Worm (Caenorhabditis elegans) whole organism, mixed stage, embryonic: ENCODE measurements around the gene B0454.6.
A peak's percentile ranks its signal among the peaks of the same experiment; 100 is the strongest.

Source experiments
- M03D4.4 ChIP-seq: sonication (generic microtip); optimal IDR thresholded peaks from 2 replicates; lab custom pipeline; 2017; ENCODE audit warnings: mild to moderate bottlenecking, missing genetic modification characterization, missing compliant biosample characterization
- bed-3 ChIP-seq: fragments of 200-800 bp; sonication (Bioruptor generic); optimal IDR thresholded peaks from 3 replicates; lab custom pipeline; 2018; ENCODE audit warnings: mild to moderate bottlenecking, missing genetic modification characterization, moderate library complexity, missing compliant biosample characterization
- blmp-1 ChIP-seq: fragments of 150-350 bp; optimal IDR thresholded peaks from 2 replicates; lab custom pipeline; 2014; ENCODE audit warnings: missing biosample characterization, missing genetic modification characterization
- ceh-39 ChIP-seq: fragments of 150-350 bp; optimal IDR thresholded peaks from 2 replicates; lab custom pipeline; 2014; ENCODE audit warnings: missing biosample characterization, missing genetic modification characterization
- ceh-43 ChIP-seq: fragments of 200-800 bp; sonication (Bioruptor generic); optimal IDR thresholded peaks from 2 replicates; lab custom pipeline; 2018; ENCODE audit warnings: mild to moderate bottlenecking, missing genetic modification characterization, moderate library complexity, missing compliant biosample characterization
- ceh-83 ChIP-seq: fragments of 200-800 bp; sonication (Bioruptor generic); optimal IDR thresholded peaks from 2 replicates; lab custom pipeline; 2018; ENCODE audit warnings: mild to moderate bottlenecking, missing genetic modification characterization, missing compliant biosample characterization
- ces-1 ChIP-seq: fragments of 150-350 bp; optimal IDR thresholded peaks from 2 replicates; lab custom pipeline; 2014; ENCODE audit warnings: missing biosample characterization, missing genetic modification reagents, missing genetic modification characterization
- cnd-1 ChIP-seq: fragments of 200-800 bp; sonication (Bioruptor generic); optimal IDR thresholded peaks from 2 replicates; lab custom pipeline; 2018; ENCODE audit warnings: mild to moderate bottlenecking, missing genetic modification characterization, missing compliant biosample characterization
- drap-1 ChIP-seq: fragments of 200-800 bp; sonication (Bioruptor generic); optimal IDR thresholded peaks from 3 replicates; lab custom pipeline; 2018; ENCODE audit warnings: mild to moderate bottlenecking, missing genetic modification characterization, missing compliant biosample characterization
- elt-1 ChIP-seq: sonication (generic microtip); optimal IDR thresholded peaks from 2 replicates; lab custom pipeline; 2017; ENCODE audit warnings: missing genetic modification characterization, mild to moderate bottlenecking, missing compliant biosample characterization, antibody characterized with exemption, moderate library complexity, borderline replicate concordance; ENCODE audit not compliant: insufficient read depth
- elt-3 ChIP-seq: fragments of 150-350 bp; optimal IDR thresholded peaks from 2 replicates; lab custom pipeline; 2014; ENCODE audit warnings: missing biosample characterization, missing genetic modification characterization
- flh-1 ChIP-seq: fragments of 200-800 bp; sonication (Bioruptor generic); optimal IDR thresholded peaks from 2 replicates; lab custom pipeline; 2018; ENCODE audit warnings: mild to moderate bottlenecking, missing genetic modification characterization, moderate library complexity, missing compliant biosample characterization
- ham-2 ChIP-seq: fragments of 200-800 bp; sonication (Bioruptor generic); optimal IDR thresholded peaks from 2 replicates; lab custom pipeline; 2018; ENCODE audit warnings: mild to moderate bottlenecking, missing genetic modification characterization, missing compliant biosample characterization
- hlh-1 ChIP-seq: fragments of 150-350 bp; optimal IDR thresholded peaks from 2 replicates; lab custom pipeline; 2014; ENCODE audit warnings: missing biosample characterization, missing genetic modification reagents, missing genetic modification characterization
- lin-13 ChIP-seq: fragments of 150-350 bp; optimal IDR thresholded peaks from 2 replicates; lab custom pipeline; 2014; ENCODE audit warnings: missing biosample characterization, missing genetic modification characterization
- lin-32 ChIP-seq: fragments of 200-800 bp; sonication (Bioruptor generic); optimal IDR thresholded peaks from 2 replicates; lab custom pipeline; 2018; ENCODE audit warnings: mild to moderate bottlenecking, missing genetic modification characterization, missing compliant biosample characterization
- lsy-2 ChIP-seq: fragments of 150-350 bp; optimal IDR thresholded peaks from 2 replicates; lab custom pipeline; 2014; ENCODE audit warnings: missing biosample characterization, missing genetic modification characterization
- mab-5 ChIP-seq: fragments of 150-350 bp; optimal IDR thresholded peaks from 2 replicates; lab custom pipeline; 2014; ENCODE audit warnings: missing biosample characterization, missing genetic modification characterization
- mep-1 ChIP-seq: fragments of 150-350 bp; optimal IDR thresholded peaks from 2 replicates; lab custom pipeline; 2017; ENCODE audit warnings: missing biosample characterization, missing genetic modification reagents, missing genetic modification characterization, inconsistent platforms
- mls-2 ChIP-seq: sonication (generic microtip); optimal IDR thresholded peaks from 2 replicates; lab custom pipeline; 2016; ENCODE audit warnings: mild to moderate bottlenecking, missing genetic modification characterization, moderate library complexity, missing compliant biosample characterization
- nhr-12 ChIP-seq: fragments of 150-350 bp; optimal IDR thresholded peaks from 2 replicates; lab custom pipeline; 2014; ENCODE audit warnings: missing biosample characterization, missing genetic modification characterization
- nhr-2 ChIP-seq: fragments of 150-350 bp; optimal IDR thresholded peaks from 2 replicates; lab custom pipeline; 2014; ENCODE audit warnings: missing biosample characterization, missing genetic modification characterization
- nhr-237 ChIP-seq: fragments of 150-350 bp; optimal IDR thresholded peaks from 2 replicates; lab custom pipeline; 2014; ENCODE audit warnings: missing biosample characterization, missing genetic modification characterization
- nhr-28 ChIP-seq: fragments of 150-350 bp; optimal IDR thresholded peaks from 2 replicates; lab custom pipeline; 2014; ENCODE audit warnings: missing biosample characterization, missing genetic modification characterization
- nhr-76 ChIP-seq: sonication (generic microtip); optimal IDR thresholded peaks from 2 replicates; lab custom pipeline; 2017; ENCODE audit warnings: missing biosample characterization, missing genetic modification characterization
- pha-4 ChIP-seq: fragments of 150-350 bp; optimal IDR thresholded peaks from 2 replicates; lab custom pipeline; 2018; ENCODE audit warnings: missing biosample characterization, missing genetic modification reagents, missing genetic modification characterization
- sem-2 ChIP-seq: fragments of 200-800 bp; sonication (Bioruptor generic); optimal IDR thresholded peaks from 2 replicates; lab custom pipeline; 2018; ENCODE audit warnings: mild to moderate bottlenecking, missing genetic modification characterization, missing compliant biosample characterization
- snpc-4 ChIP-seq: fragments of 150-350 bp; optimal IDR thresholded peaks from 2 replicates; lab custom pipeline; 2014; ENCODE audit warnings: missing biosample characterization, missing genetic modification characterization
- sptf-1 ChIP-seq: sonication (generic microtip); optimal IDR thresholded peaks from 2 replicates; lab custom pipeline; 2017; ENCODE audit warnings: mild to moderate bottlenecking, missing genetic modification characterization, moderate library complexity, missing compliant biosample characterization
- tbx-8 ChIP-seq: fragments of 200-800 bp; sonication (Bioruptor generic); optimal IDR thresholded peaks from 2 replicates; lab custom pipeline; 2018; ENCODE audit warnings: mild to moderate bottlenecking, missing genetic modification characterization, moderate library complexity, missing compliant biosample characterization
- unc-120 ChIP-seq: sonication (generic microtip); optimal IDR thresholded peaks from 2 replicates; lab custom pipeline; 2017; ENCODE audit warnings: missing genetic modification characterization, missing compliant biosample characterization; ENCODE audit not compliant: poor library complexity, severe bottlenecking
- unc-39 ChIP-seq: fragments of 150-350 bp; optimal IDR thresholded peaks from 2 replicates; lab custom pipeline; 2014; ENCODE audit warnings: missing biosample characterization, missing genetic modification characterization
- unc-62 ChIP-seq: fragments of 150-350 bp; optimal IDR thresholded peaks from 2 replicates; lab custom pipeline; 2014; ENCODE audit warnings: missing biosample characterization, missing genetic modification reagents, missing genetic modification characterization
- zip-8 ChIP-seq: fragments of 150-350 bp; optimal IDR thresholded peaks from 2 replicates; lab custom pipeline; 2014; ENCODE audit warnings: missing biosample characterization, missing genetic modification characterization
- ztf-11 ChIP-seq: fragments of 150-350 bp; optimal IDR thresholded peaks from 2 replicates; lab custom pipeline; 2014; ENCODE audit warnings: missing biosample characterization, missing genetic modification characterization

B0454.6 gene

DNA sequence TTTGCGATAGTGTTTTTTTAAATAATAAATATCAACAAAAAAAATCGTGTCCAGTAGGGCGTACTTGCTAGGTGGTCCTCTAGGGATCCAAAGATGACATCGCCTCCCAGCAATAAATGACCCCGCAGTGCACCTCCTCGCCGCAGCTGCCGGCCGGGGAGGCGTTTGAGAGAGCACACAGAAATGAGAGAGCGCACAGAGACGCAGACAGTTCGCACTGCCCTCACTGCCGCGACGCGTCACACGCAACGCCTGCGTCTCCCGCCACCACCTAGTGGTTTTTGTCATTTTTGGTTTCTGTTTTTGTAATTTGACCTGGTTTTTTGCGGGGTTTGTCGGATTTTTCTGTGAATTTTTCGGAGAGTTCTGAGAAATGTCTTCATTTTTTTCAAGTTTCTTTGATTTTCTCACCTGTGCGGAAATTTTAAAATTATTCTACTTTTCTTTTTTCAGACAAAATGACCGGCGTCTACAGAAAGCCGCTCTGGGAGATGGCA, 44.7 kb upstream of the B0454.6 start, which contains the start of gene lido-7 (continued):
- TF ChIP-seq nhr-2 (tag; lab: Kevin White, UChicago), result peak; percentile 30
- TF ChIP-seq, all 35 proteins: peak for 9

- TF ChIP-seq ceh-43 (GFP tag; lab: Kevin White, UChicago) (no peak), ham-2 (GFP tag; lab: Kevin White, UChicago) (peak; percentile 52), bed-3 (GFP tag; lab: Kevin White, UChicago) (no peak), lin-32 (no peak)
Observed at ce11 chrII:2990089-2990488, 42.5 kb upstream of the B0454.6 start.

- TF ChIP-seq ces-1 (no peak), blmp-1 (no peak), lsy-2 (tag; lab: Kevin White, UChicago) (no peak), nhr-237 (tag; lab: Kevin White, UChicago) (no peak), ceh-39 (no peak), elt-1 (tag; lab: Kevin White, UChicago) (no peak), nhr-2 (tag; lab: Kevin White, UChicago) (no peak), ceh-83 (GFP tag; lab: Kevin White, UChicago) (no peak), ham-2 (GFP tag; lab: Kevin White, UChicago) (no peak), mab-5 (no peak), mls-2 (no peak), sem-2 (GFP tag; lab: Kevin White, UChicago) (no peak), M03D4.4 (tag; lab: Kevin White, UChicago) (no peak), nhr-12 (tag; lab: Kevin White, UChicago) (no peak), elt-3 (tag; lab: Kevin White, UChicago) (no peak)
Observed at ce11 chrII:2991555-2992083, 41.0 kb upstream of the B0454.6 start, which contains the start of gene K08A2.2. K08A2.2 (plus strand) TSS chrII:2991605.

DNA sequence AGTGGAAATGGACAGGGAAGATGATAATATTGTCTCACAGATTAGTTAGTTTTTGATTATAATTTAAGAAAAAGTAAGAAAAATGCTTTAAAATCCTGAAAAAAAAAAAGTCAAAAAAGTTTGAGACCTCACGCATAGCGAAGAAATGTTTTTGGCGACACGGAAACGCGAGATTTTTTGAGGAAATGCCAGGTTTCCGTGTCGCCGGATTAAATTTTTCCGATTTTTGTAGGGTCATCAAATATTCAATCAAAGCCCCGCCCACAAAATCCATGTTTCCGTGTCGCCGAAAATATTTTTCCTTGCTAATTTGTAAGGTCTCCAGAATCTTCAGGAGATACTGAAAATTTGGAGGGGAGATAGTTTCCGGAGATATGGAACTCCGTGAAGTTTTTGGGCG, 40.3 kb upstream of the B0454.6 start:
- TF ChIP-seq lin-13 (tag; lab: Kevin White, UChicago), result no peak
- TF ChIP-seq elt-1 (tag; lab: Kevin White, UChicago), result no peak

DNA sequence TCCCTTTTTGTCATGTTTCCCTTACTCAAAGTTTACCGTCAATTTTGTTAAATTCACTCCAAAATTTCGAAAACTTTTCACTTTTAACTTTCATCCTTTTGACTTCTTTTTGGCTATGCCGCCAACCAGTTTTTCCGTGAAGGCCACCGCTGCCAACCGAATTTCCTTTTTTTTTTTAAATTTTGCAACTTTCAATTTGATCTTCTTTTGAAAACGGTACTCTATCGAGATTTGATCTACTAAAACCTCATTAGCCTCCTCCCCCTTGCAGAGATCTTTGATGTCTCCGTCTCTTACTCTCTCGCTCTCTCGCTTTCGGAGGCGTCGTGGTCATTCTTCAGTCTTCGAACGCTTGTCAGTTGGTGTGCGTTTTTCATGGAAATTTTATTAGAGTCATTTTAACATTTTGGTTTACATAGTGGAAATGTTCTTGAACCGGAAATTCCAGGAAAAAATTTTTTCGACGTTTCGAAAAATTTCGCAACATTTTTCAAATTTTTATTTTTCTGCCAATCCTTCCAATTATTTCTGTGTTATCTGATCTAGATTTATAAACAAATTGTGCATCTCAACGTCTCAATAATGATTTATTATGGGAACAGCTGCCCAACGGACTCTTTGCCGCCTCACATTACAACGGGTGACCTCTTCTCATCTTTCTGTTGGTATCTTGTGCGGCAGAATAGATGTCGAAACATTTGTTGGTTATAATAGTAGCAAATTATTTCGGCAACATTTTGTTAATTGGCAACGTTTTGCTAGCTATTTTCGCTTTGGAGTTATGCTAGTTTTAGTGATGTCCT, 37.8 kb upstream of the B0454.6 start:
- no peak for TF ChIP-seq nhr-12 (tag; lab: Kevin White, UChicago)
- TF ChIP-seq ztf-11 (tag; lab: Kevin White, UChicago), result no peak
- TF ChIP-seq ceh-43 (GFP tag; lab: Kevin White, UChicago), result no peak
- TF ChIP-seq tbx-8 (GFP tag; lab: Kevin White, UChicago), result no peak
- TF ChIP-seq M03D4.4 (tag; lab: Kevin White, UChicago), result no peak
- TF ChIP-seq nhr-2 (tag; lab: Kevin White, UChicago), result peak; percentile 62
- TF ChIP-seq blmp-1, result no peak
- no peak for TF ChIP-seq mls-2
- no peak for TF ChIP-seq sptf-1
- peak; percentile 42 for TF ChIP-seq unc-39 (tag; lab: Kevin White, UChicago)
- TF ChIP-seq bed-3 (GFP tag; lab: Kevin White, UChicago), result no peak
- TF ChIP-seq cnd-1 (tag; lab: Kevin White, UChicago), result peak; percentile 68
- TF ChIP-seq ceh-83 (GFP tag; lab: Kevin White, UChicago), result no peak
- TF ChIP-seq hlh-1 (tag; lab: Kevin White, UChicago), result peak; percentile 99
- TF ChIP-seq sem-2 (GFP tag; lab: Kevin White, UChicago), result no peak
- TF ChIP-seq elt-3 (tag; lab: Kevin White, UChicago), result no peak
- TF ChIP-seq lsy-2 (tag; lab: Kevin White, UChicago), result no peak
- TF ChIP-seq pha-4 (tag; lab: Kevin White, UChicago), result no peak
- TF ChIP-seq nhr-28, result no peak
- TF ChIP-seq elt-1 (tag; lab: Kevin White, UChicago), result no peak
- no peak for TF ChIP-seq mep-1
- TF ChIP-seq snpc-4 (tag; lab: Kevin White, UChicago), result no peak
- TF ChIP-seq drap-1 (GFP tag; lab: Kevin White, UChicago), result no peak
- peak; percentile 23 for TF ChIP-seq lin-32
- TF ChIP-seq unc-120 (tag; lab: Kevin White, UChicago), result peak; percentile 19
- TF ChIP-seq ceh-39, result peak; percentile 2
- TF ChIP-seq unc-62 (GFP tag; lab: Kevin White, UChicago), result peak; percentile 94
- no peak for TF ChIP-seq flh-1 (GFP tag; lab: Kevin White, UChicago)
- peak; percentile 98 for TF ChIP-seq mab-5
- no peak for TF ChIP-seq nhr-237 (tag; lab: Kevin White, UChicago)
- no peak for TF ChIP-seq nhr-76 (tag; lab: Kevin White, UChicago)
- TF ChIP-seq lin-13 (tag; lab: Kevin White, UChicago), result no peak
- TF ChIP-seq ces-1, result peak; percentile 23
- no peak for TF ChIP-seq ham-2 (GFP tag; lab: Kevin White, UChicago)
- TF ChIP-seq zip-8 (tag; lab: Kevin White, UChicago), result no peak
